Worm (Caenorhabditis elegans): ENCODE data around the gene lcmt-1.
A peak's percentile ranks its signal among the peaks of the same experiment; 100 is the strongest.

The lcmt-1 gene

ce11 chrIII:4323120-4323519 is 20.1 kb upstream of the lcmt-1 start (continued):
- TF ChIP-seq ceh-82 (tag; optimal IDR thresholded peaks at IDR 0.05) (no peak), ceh-62 (tag; optimal IDR thresholded peaks at IDR 0.05) (no peak), mxl-3 (GFP tag; optimal IDR thresholded peaks at IDR 0.05) (no peak), lsy-2 (tag; optimal IDR thresholded peaks at IDR 0.05) (peak in 1 of 2 experiments; percentile 41), mxl-2 (GFP tag; conservative IDR thresholded peaks at IDR 0.05) (no peak), ZK337.2 (GFP tag; IDR thresholded peaks at IDR 0.05) (no peak), unc-39 (tag; optimal IDR thresholded peaks at IDR 0.05) (no peak), jun-1 (tag; optimal IDR thresholded peaks at IDR 0.05) (no peak), rbr-2 (tag; optimal IDR thresholded peaks at IDR 0.05) (peak; percentile 48), hlh-30 (tag; optimal IDR thresholded peaks at IDR 0.05; ENCODE audit: insufficient read depth) (no peak), zfp-2 (tag; optimal IDR thresholded peaks at IDR 0.05) (no peak), T20F7.1 (GFP tag; optimal IDR thresholded peaks at IDR 0.05) (no peak), hmg-1.1 (GFP tag; IDR thresholded peaks at IDR 0.05) (peak; percentile 54; the same call in 1 of the 2 replicates), hif-1 (tag; optimal IDR thresholded peaks at IDR 0.05) (no peak), zip-2 (tag; optimal IDR thresholded peaks at IDR 0.05) (no peak), vab-7 (GFP tag; IDR thresholded peaks at IDR 0.05) (0 out of 2 replicates have a peak, but pooled peaks have one; percentile 26), nhr-11 (tag; optimal IDR thresholded peaks at IDR 0.05) (peak; percentile 14), unc-62 (GFP tag; optimal IDR thresholded peaks at IDR 0.05 in 1 of 2) (peak in 1 of 2 experiments; percentile 67), unc-62 (tag; optimal IDR thresholded peaks at IDR 0.05) (no peak), ceh-28 (tag; optimal IDR thresholded peaks at IDR 0.05) (no peak), spr-1 (tag; optimal IDR thresholded peaks at IDR 0.05) (no peak), lin-38 (GFP tag; IDR thresholded peaks at IDR 0.05) (0 out of 2 replicates have a peak, but pooled peaks have one; percentile 16)

DNA sequence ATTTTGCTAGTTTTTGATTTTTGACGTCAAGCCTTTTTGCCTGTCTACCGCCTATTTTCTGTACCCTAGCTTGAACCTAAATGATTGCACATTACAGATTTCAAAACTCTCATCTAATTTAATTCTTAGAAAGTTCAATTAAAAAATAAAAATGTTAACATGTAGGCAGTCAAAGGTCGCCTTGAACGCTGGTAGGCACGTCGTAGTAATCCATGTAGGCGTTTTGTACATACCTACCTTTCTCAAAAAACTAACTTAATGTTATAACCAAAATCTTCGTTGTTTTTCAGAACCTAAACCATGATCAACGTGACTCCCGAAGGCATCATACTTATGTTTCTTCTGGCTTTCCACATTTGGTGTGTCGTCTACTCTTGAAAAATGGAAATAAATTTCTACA is 19.4 kb upstream of the lcmt-1 start, which contains the start of gene H38K22.9:
Gene H38K22.9 (plus strand): TSS at position 301 of the 400 bp plus-strand sequence.
- TF ChIP-seq T26A8.4 (GFP tag; IDR thresholded peaks at IDR 0.05) (no peak), madf-5 (GFP tag; IDR thresholded peaks at IDR 0.05) (no peak), dmd-8 (GFP tag; IDR thresholded peaks at IDR 0.05) (no peak), nhr-48 (tag; optimal IDR thresholded peaks at IDR 0.05) (no peak), php-3 (GFP tag; IDR thresholded peaks at IDR 0.05) (no peak), dmd-6 (GFP tag; IDR thresholded peaks at IDR 0.05) (no peak), hlh-11 (tag; optimal IDR thresholded peaks at IDR 0.05) (no peak), skn-1 (tag; optimal IDR thresholded peaks at IDR 0.05) (no peak), nhr-102 (tag; optimal IDR thresholded peaks at IDR 0.05) (no peak), lin-13 (GFP tag; optimal IDR thresholded peaks at IDR 0.05) (no peak), rbr-2 (tag; optimal IDR thresholded peaks at IDR 0.05) (no peak), arid-1 (GFP tag; conservative IDR thresholded peaks at IDR 0.05) (no peak), snpc-1.2 (GFP tag; IDR thresholded peaks at IDR 0.05) (no peak), ZK337.2 (GFP tag; IDR thresholded peaks at IDR 0.05) (no peak), nhr-76 (tag; optimal IDR thresholded peaks at IDR 0.05) (no peak), vab-7 (GFP tag; IDR thresholded peaks at IDR 0.05) (no peak), ama-1 (optimal IDR thresholded peaks at IDR 0.05) (no peak), R02D3.7 (tag; optimal IDR thresholded peaks at IDR 0.05) (no peak)

ce11 chrIII:4328208-4328987 is 14.8 kb upstream of the lcmt-1 start:
- TF ChIP-seq mxl-2 (GFP tag; conservative IDR thresholded peaks at IDR 0.05) = no peak
- TF ChIP-seq ztf-11 (tag; optimal IDR thresholded peaks at IDR 0.05) = no peak
- TF ChIP-seq unc-62 (GFP tag; optimal IDR thresholded peaks at IDR 0.05 in 1 of 2) = peak in 1 of 2 experiments; percentile 17
- no peak for TF ChIP-seq unc-62 (tag; optimal IDR thresholded peaks at IDR 0.05)
- TF ChIP-seq lin-15B (tag; optimal IDR thresholded peaks at IDR 0.05) = no peak
- no peak for TF ChIP-seq ceh-62 (tag; optimal IDR thresholded peaks at IDR 0.05)
- no peak for TF ChIP-seq daf-19 (GFP tag; conservative IDR thresholded peaks at IDR 0.05)
- no peak for TF ChIP-seq dpl-1 (GFP tag; optimal IDR thresholded peaks at IDR 0.05)
- peak; percentile 8 for TF ChIP-seq aha-1 (tag)
- TF ChIP-seq lin-1 (GFP tag; IDR thresholded peaks at IDR 0.05) = no peak
- TF ChIP-seq nhr-25 (tag; optimal IDR thresholded peaks at IDR 0.05; ENCODE audit: borderline replicate concordance, insufficient read depth) = no peak
- no peak for TF ChIP-seq php-3 (GFP tag; IDR thresholded peaks at IDR 0.05)
- TF ChIP-seq ztf-7 (tag; optimal IDR thresholded peaks at IDR 0.05) = no peak
- no peak for TF ChIP-seq attf-4 (tag; optimal IDR thresholded peaks at IDR 0.05)
- TF ChIP-seq nhr-28 (tag; optimal IDR thresholded peaks at IDR 0.05) = peak; percentile 65
- TF ChIP-seq mdl-1 (tag; optimal IDR thresholded peaks at IDR 0.05) = peak in 1 of 2 experiments; percentile 15
- TF ChIP-seq mxl-3 (GFP tag; optimal IDR thresholded peaks at IDR 0.05) = peak; percentile 42
- no peak for TF ChIP-seq lin-38 (GFP tag; IDR thresholded peaks at IDR 0.05)
- TF ChIP-seq madf-5 (GFP tag; IDR thresholded peaks at IDR 0.05) = no peak
- peak; percentile 10 for TF ChIP-seq hlh-11 (tag; optimal IDR thresholded peaks at IDR 0.05)

All from whole organism, L4 larva.